Worm (Caenorhabditis elegans) whole organism, L4/young adult: ENCODE measurements around the gene srh-137.

Experiments
- W03F9.2 ChIP-seq: fragments of 150-350 bp; optimal IDR thresholded peaks from 2 replicates; lab custom pipeline; 2014; ENCODE audit warnings: missing biosample characterization, missing genetic modification characterization
- dao-5 ChIP-seq: sonication (generic microtip); optimal IDR thresholded peaks from 2 replicates; lab custom pipeline; 2016; ENCODE audit warnings: missing genotype, missing genetic modification characterization, moderate library complexity, missing compliant biosample characterization
- him-1 ChIP-seq: sonication (generic microtip); optimal IDR thresholded peaks from 2 replicates; lab custom pipeline; 2016; ENCODE audit warnings: missing genotype, missing genetic modification reagents, missing genetic modification characterization, missing compliant biosample characterization

Gene srh-137

ce11 chrV:16693732-16694131 lies 22.7 kb downstream of the srh-137 start, which contains the start of gene srw-42:
Gene srw-42, minus strand, starts transcription at chrV:16693832.
- TF ChIP-seq him-1 (tag; lab: Kevin White, UChicago) (no peak), W03F9.2 (tag; lab: Kevin White, UChicago) (no peak), dao-5 (tag; lab: Kevin White, UChicago) (no peak)

- TF ChIP-seq W03F9.2 (tag; lab: Kevin White, UChicago): no peak
- TF ChIP-seq dao-5 (tag; lab: Kevin White, UChicago): no peak
- TF ChIP-seq him-1 (tag; lab: Kevin White, UChicago): no peak
These were observed 23.5 kb downstream of the srh-137 start for ce11 chrV:16692988-16693387.

DNA sequence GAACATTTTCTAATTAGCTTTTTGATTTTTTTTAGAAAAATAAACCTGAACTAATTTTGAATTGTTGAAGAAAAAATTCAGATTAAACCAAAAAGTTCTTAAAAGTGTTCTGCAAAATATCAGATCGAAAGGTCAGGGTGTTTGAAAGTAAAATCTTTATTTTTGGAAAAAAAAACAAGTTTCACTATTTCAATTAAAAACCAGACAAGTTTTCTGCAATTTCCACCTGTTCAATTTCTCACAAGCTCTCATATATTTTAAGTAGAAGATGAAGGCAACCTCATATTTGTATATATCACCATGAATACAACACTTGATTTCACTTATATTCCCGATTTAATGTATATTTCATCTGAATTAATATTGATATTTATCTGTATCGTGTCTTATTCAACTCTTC lies 29.2 kb downstream of the srh-137 start, which contains the start of gene srz-102:
TSS of gene srz-102 (plus strand) at position 301 of the 400 bp plus-strand sequence.
- TF ChIP-seq him-1 (tag; lab: Kevin White, UChicago) (no peak), dao-5 (tag; lab: Kevin White, UChicago) (no peak), W03F9.2 (tag; lab: Kevin White, UChicago) (no peak)

DNA sequence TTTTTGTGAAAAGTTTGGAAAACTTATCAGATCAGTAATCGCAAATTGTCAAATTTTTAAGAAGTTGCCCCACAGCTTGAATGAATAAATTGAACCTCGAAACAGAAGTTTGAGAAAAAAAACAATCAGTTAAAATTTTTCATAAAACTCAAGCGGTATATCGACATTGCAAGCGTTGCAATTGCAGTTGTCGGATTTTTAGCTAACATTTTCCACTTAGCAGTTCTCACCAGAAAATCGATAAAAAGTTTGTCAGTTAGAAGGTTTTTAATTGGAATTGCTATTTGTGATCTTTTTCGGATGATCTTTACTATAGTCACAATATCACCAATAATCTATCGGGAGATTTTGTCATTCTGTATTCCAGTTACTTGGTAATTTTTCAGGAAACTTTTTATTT lies 30.7 kb downstream of the srh-137 start, which contains the start of gene srw-43:
TSS of gene srw-43 (plus strand) at position 301 of the 400 bp plus-strand sequence.
- TF ChIP-seq him-1 (tag; lab: Kevin White, UChicago) (no peak), W03F9.2 (tag; lab: Kevin White, UChicago) (no peak), dao-5 (tag; lab: Kevin White, UChicago) (no peak)

ce11 chrV:16683359-16683758 lies 33.1 kb downstream of the srh-137 start:
- TF ChIP-seq him-1 (tag; lab: Kevin White, UChicago) (no peak), dao-5 (tag; lab: Kevin White, UChicago) (no peak), W03F9.2 (tag; lab: Kevin White, UChicago) (no peak)

DNA sequence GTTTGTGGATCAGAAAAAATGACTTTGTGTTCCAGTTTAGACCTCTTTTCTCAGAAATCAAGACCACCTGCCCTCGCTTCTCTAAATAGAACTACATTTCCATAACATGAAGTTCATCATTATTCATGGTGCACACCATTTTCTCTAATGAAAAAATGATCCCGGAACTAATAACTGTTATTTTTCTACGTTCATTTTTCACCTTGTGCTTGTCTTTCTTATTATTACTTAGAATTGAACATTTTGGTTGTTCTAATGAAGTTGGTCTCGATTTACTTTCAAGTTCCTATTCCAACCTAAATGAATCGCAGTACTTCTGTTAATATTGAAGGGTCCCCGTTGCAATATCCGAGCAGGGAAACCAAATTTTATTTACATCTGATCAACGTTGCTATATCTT lies 33.6 kb downstream of the srh-137 start, which contains the start of gene srw-36:
TSS of gene srw-36 (plus strand) at position 301 of the 400 bp plus-strand sequence.
- TF ChIP-seq him-1 (tag; lab: Kevin White, UChicago) (no peak), W03F9.2 (tag; lab: Kevin White, UChicago) (no peak), dao-5 (tag; lab: Kevin White, UChicago) (no peak)

- TF ChIP-seq him-1 (tag; lab: Kevin White, UChicago) (no peak), W03F9.2 (tag; lab: Kevin White, UChicago) (no peak), dao-5 (tag; lab: Kevin White, UChicago) (no peak)
These were observed 36.5 kb downstream of the srh-137 start, which contains the start of gene srw-44 for ce11 chrV:16679981-16680380. Gene srw-44, plus strand, starts transcription at chrV:16680281.

DNA sequence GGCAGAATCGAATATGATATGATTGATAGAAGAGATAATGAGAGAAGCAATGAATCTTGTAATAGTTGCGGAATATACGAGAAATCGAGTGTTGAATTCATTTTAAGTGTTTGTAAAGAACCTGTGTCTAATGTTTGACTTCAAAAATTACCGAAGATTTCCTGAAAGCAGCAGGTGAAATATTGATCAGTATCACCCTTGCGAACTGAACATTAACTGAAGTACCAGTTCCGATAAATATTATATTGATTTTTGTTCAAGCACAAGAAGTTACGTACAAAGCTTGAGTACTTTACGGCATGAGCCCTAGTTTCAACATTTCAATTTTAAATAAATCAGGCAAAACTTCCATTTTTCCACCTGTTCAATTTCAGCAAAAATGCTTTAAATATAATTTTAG lies 37.2 kb downstream of the srh-137 start, which contains the start of gene srz-103:
TSS of gene srz-103 (minus strand) at position 101 of the 400 bp plus-strand sequence.
- no peak for TF ChIP-seq dao-5 (tag; lab: Kevin White, UChicago)
- TF ChIP-seq him-1 (tag; lab: Kevin White, UChicago): no peak
- TF ChIP-seq W03F9.2 (tag; lab: Kevin White, UChicago): no peak

DNA sequence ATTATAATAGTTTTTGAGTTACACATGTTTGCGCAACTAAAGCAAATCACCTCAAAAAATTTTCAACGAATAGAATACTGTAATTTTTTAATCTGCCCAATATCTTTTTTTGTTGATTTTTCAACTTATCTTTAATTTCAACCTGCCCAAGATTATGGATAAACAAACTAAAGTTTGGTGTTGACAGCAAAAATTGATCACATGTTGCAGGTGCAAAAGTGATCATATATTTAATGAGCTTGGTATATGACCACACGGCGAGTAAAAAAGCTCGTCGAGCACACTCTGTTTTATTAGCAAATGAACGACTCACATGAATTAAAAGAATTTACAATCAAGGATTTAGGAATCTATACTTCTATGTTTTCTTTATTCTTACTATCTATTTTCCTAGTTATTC lies 40.9 kb downstream of the srh-137 start, which contains the start of gene srz-1:
TSS of gene srz-1 (plus strand) at position 301 of the 400 bp plus-strand sequence.
- TF ChIP-seq him-1 (tag; lab: Kevin White, UChicago) (no peak), dao-5 (tag; lab: Kevin White, UChicago) (no peak), W03F9.2 (tag; lab: Kevin White, UChicago) (no peak)

DNA sequence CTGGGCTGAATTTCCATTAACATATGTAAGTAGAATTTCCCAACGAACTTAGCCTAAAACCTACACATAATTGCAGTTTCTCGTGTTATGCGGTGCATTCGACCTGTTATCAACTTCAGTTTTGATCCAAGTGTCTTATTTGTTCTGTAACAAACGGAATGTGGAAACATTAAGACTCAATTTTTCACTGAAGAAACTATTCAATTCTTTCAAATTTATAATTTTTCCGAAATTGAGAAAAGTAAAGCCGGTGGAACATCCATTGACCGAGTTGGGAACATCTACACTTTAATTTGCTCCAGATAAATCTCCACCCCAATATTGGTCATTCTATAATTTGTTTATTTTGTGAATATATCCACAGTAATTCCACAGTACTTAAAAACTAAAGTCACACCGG lies 42.1 kb downstream of the srh-137 start:
- no peak for TF ChIP-seq dao-5 (tag; lab: Kevin White, UChicago)
- no peak for TF ChIP-seq W03F9.2 (tag; lab: Kevin White, UChicago)
- no peak for TF ChIP-seq him-1 (tag; lab: Kevin White, UChicago)

- no peak for TF ChIP-seq dao-5 (tag; lab: Kevin White, UChicago)
These were observed 44.3 kb downstream of the srh-137 start, which contains the start of gene F14F8.8 for ce11 chrV:16672198-16672597. Gene F14F8.8, minus strand, starts transcription at chrV:16672298.

- TF ChIP-seq him-1 (tag; lab: Kevin White, UChicago) (no peak), dao-5 (tag; lab: Kevin White, UChicago) (no peak), W03F9.2 (tag; lab: Kevin White, UChicago) (no peak)
These were observed 45.3 kb downstream of the srh-137 start, which contains the start of gene str-61 for ce11 chrV:16671190-16671589. Gene str-61, minus strand, starts transcription at chrV:16671290.

DNA sequence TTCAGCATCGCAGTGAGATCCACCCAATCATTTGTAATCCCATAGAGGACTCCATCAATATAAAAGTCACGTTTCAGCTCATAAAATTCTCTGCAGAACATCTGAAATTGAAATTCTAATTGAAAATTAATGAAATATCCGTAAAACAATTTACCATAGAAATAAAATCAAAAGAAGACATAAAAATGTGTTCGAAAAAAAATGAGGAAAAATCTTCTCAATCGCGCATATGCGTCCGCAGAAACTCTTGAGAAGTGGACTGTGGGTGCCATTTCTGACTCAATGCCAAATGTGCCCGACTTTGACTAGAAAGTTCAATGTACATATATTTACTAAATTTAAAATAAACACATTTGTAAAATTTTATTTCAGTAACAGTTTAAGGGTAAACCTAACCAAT lies 48.0 kb downstream of the srh-137 start, which contains the start of gene F14F8.9:
TSS of gene F14F8.9 (minus strand) at position 101 of the 400 bp plus-strand sequence.
- TF ChIP-seq him-1 (tag; lab: Kevin White, UChicago): no peak
- no peak for TF ChIP-seq dao-5 (tag; lab: Kevin White, UChicago)
- TF ChIP-seq W03F9.2 (tag; lab: Kevin White, UChicago): no peak

DNA sequence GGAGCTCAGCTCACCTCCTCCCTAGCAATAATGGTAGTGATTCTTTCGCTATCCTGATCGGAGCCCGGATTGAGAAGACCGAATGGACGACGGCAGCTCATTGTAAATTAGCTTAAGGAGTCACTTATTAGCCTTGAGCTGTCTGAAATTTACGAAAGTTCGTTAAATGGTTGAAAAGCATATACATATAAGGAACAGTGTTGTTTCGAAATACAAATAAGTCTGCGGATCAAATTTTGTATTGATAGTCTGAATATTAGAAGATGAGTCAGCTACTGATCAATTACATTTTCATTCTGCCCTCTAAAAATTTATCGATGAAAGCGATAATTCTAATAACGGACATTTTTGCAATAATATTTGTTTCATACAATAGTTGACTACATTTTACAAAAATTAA lies 49.8 kb downstream of the srh-137 start, which contains the start of gene F14F8.14:
TSS of gene F14F8.14 (minus strand) at position 101 of the 400 bp plus-strand sequence.
- TF ChIP-seq W03F9.2 (tag; lab: Kevin White, UChicago): no peak
- TF ChIP-seq dao-5 (tag; lab: Kevin White, UChicago): no peak
- no peak for TF ChIP-seq him-1 (tag; lab: Kevin White, UChicago)
